Worm (Caenorhabditis elegans): ENCODE measurements around the gene srz-105.

DNA sequence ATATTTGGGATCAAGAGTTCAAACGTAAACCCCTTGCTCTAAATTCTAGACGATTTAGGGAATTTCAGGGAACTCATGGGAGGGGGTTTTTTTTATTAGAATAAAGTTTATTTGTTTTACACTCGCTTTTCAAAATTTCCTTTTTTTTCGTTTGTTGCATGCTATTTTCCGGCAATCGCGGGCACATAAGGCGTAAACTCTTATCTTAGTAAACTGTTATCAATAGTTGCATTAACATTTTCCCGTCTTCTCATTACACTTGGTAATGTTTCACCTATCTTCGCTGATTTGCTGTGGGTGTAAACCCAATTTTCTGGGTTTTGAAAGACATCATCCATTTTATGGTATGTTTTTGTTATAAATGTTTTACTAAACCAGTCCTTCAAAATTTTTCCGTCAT lies 30.8 kb upstream of the srz-105 start:
- TF ChIP-seq fax-1 (tag; optimal IDR thresholded peaks at IDR 0.05), result no peak
- TF ChIP-seq che-1 (tag; optimal IDR thresholded peaks at IDR 0.05), result no peak
- TF ChIP-seq lin-11 (tag; optimal IDR thresholded peaks at IDR 0.05), result no peak
- TF ChIP-seq pha-4 (tag; optimal IDR thresholded peaks at IDR 0.05), result no peak
- no peak for TF ChIP-seq zip-5 (tag; optimal IDR thresholded peaks at IDR 0.05)
- no peak for TF ChIP-seq nhr-11 (tag; optimal IDR thresholded peaks at IDR 0.05)
